Fruit fly (Drosophila melanogaster) whole organism, embryonic: ENCODE results near the gene CG12990.

ENCODE experiments used
- Ada2b ChIP-seq: fragments of 200-800 bp; sonication (Bioruptor generic); IDR thresholded peaks from 2 replicates; pipeline ENCODE4 v1.3.6; 2022; ENCODE audit warnings: missing biosample characterization, missing genetic modification characterization
- Atf3 ChIP-seq: fragments of 200-800 bp; sonication (Bioruptor generic); optimal IDR thresholded peaks from 3 replicates; lab custom pipeline; 2016; ENCODE audit warnings: missing biosample characterization, missing genetic modification characterization
- Atf6 ChIP-seq: fragments of 200-800 bp; sonication (Bioruptor generic); IDR thresholded peaks from 2 replicates; pipeline ENCODE4 v1.3.6; 2022; ENCODE audit warnings: missing biosample characterization, missing genetic modification characterization
- B-H2 ChIP-seq: fragments of 200-800 bp; sonication (Bioruptor generic); optimal IDR thresholded peaks from 2 replicates; lab custom pipeline; 2018; ENCODE audit warnings: missing biosample characterization, mild to moderate bottlenecking, missing genetic modification characterization
- BEAF-32 ChIP-seq: fragments of 200-800 bp; sonication (Bioruptor generic); optimal IDR thresholded peaks from 3 replicates; lab custom pipeline; 2017; ENCODE audit warnings: missing biosample characterization, missing genetic modification characterization, mild to moderate bottlenecking, moderate library complexity, missing genetic modification reagents
- CG12219 ChIP-seq: fragments of 200-800 bp; sonication (Bioruptor generic); optimal IDR thresholded peaks from 3 replicates; lab custom pipeline; 2018; ENCODE audit warnings: missing biosample characterization, mild to moderate bottlenecking, missing genetic modification characterization
- CG14014 ChIP-seq: fragments of 200-800 bp; sonication (Bioruptor generic); IDR thresholded peaks from 2 replicates; pipeline ENCODE4 v1.3.6; 2022; ENCODE audit warnings: missing biosample characterization, missing genetic modification characterization
- CG14667 ChIP-seq: fragments of 200-800 bp; sonication (Bioruptor generic); IDR thresholded peaks from 2 replicates; pipeline ENCODE4 v1.3.6; 2022; ENCODE audit warnings: missing biosample characterization, missing genetic modification characterization
- CG17802 ChIP-seq: fragments of 200-800 bp; sonication (Bioruptor generic); optimal IDR thresholded peaks from 2 replicates; lab custom pipeline; 2018; ENCODE audit warnings: missing biosample characterization, mild to moderate bottlenecking, missing genetic modification characterization, moderate library complexity
- CG1832 ChIP-seq: fragments of 200-800 bp; sonication (Bioruptor generic); optimal IDR thresholded peaks from 2 replicates; lab custom pipeline; 2017; ENCODE audit warnings: missing biosample characterization, mild to moderate bottlenecking, missing genetic modification characterization, inconsistent platforms
- CG31224 ChIP-seq: fragments of 200-800 bp; sonication (Bioruptor generic); IDR thresholded peaks from 2 replicates; pipeline ENCODE4 v1.3.6; 2022; ENCODE audit warnings: missing biosample characterization, missing genetic modification characterization
- CG32772 ChIP-seq: fragments of 200-800 bp; sonication (Bioruptor generic); IDR thresholded peaks from 2 replicates; pipeline ENCODE4 v1.3.6; 2022; ENCODE audit warnings: missing biosample characterization, missing genetic modification characterization
- CG3281 ChIP-seq: fragments of 200-800 bp; sonication (Bioruptor generic); optimal IDR thresholded peaks from 3 replicates; lab custom pipeline; 2017; ENCODE audit warnings: missing biosample characterization, mild to moderate bottlenecking, missing genetic modification characterization
- CG3726 ChIP-seq: fragments of 200-800 bp; sonication (Bioruptor generic); IDR thresholded peaks from 3 replicates; pipeline ENCODE4, ENCODE4 v1.3.6; 2022; ENCODE audit warnings: missing biosample characterization, missing genetic modification characterization
- CG7271 ChIP-seq: fragments of 200-800 bp; sonication (Bioruptor generic); optimal IDR thresholded peaks from 2 replicates; lab custom pipeline; 2018; ENCODE audit warnings: missing biosample characterization, mild to moderate bottlenecking, missing genetic modification characterization, moderate library complexity
- CG7372 ChIP-seq: fragments of 200-800 bp; sonication (Bioruptor generic); IDR thresholded peaks from 2 replicates; pipeline ENCODE4 v1.3.6; 2022; ENCODE audit warnings: missing biosample characterization, missing genetic modification characterization
- CG7928 ChIP-seq: fragments of 200-800 bp; sonication (Bioruptor generic); optimal IDR thresholded peaks from 2 replicates; lab custom pipeline; 2017; ENCODE audit warnings: missing biosample characterization, mild to moderate bottlenecking, missing genetic modification characterization
- CG7963 ChIP-seq: fragments of 200-800 bp; sonication (Bioruptor generic); IDR thresholded peaks from 3 replicates; pipeline ENCODE4 v1.3.6; 2022; ENCODE audit warnings: missing biosample characterization, missing genetic modification characterization; ENCODE audit not compliant: partially characterized antibody
- CG8359 ChIP-seq: fragments of 200-800 bp; sonication (Bioruptor generic); optimal IDR thresholded peaks from 2 replicates; lab custom pipeline; 2017; ENCODE audit warnings: missing biosample characterization, mild to moderate bottlenecking, missing genetic modification characterization, borderline replicate concordance
- CG9817 ChIP-seq: fragments of 200-800 bp; sonication (Bioruptor generic); optimal IDR thresholded peaks from 2 replicates; lab custom pipeline; 2018; ENCODE audit warnings: missing biosample characterization, mild to moderate bottlenecking, missing genetic modification characterization, moderate library complexity
- CTCF ChIP-seq: fragments of 200-800 bp; sonication (Bioruptor generic); optimal IDR thresholded peaks from 2 replicates; lab custom pipeline; 2017; ENCODE audit warnings: missing biosample characterization, mild to moderate bottlenecking, missing genetic modification characterization, moderate library complexity
- Drgx ChIP-seq: fragments of 200-800 bp; sonication (Bioruptor generic); IDR thresholded peaks from 2 replicates; pipeline ENCODE4 v1.3.6; 2022; ENCODE audit warnings: missing biosample characterization, missing genetic modification characterization
- H15 ChIP-seq: fragments of 200-800 bp; sonication (Bioruptor generic); IDR thresholded peaks from 3 replicates; pipeline ENCODE4 v1.3.6; 2022; ENCODE audit warnings: missing biosample characterization, missing genetic modification characterization
- HLH4C ChIP-seq: fragments of 200-800 bp; sonication (Bioruptor generic); IDR thresholded peaks from 3 replicates; pipeline ENCODE4 v1.3.6; 2022; ENCODE audit warnings: missing biosample characterization, missing genetic modification characterization; ENCODE audit not compliant: partially characterized antibody
- Mrtf ChIP-seq: fragments of 200-800 bp; sonication (Bioruptor generic); IDR thresholded peaks from 3 replicates; pipeline ENCODE4 v1.3.6; 2022; ENCODE audit warnings: missing biosample characterization, missing genetic modification characterization
- Nf-YA ChIP-seq: fragments of 200-800 bp; sonication (Bioruptor generic); IDR thresholded peaks from 2 replicates; pipeline ENCODE4 v1.3.6; 2022; ENCODE audit warnings: missing biosample characterization, missing genetic modification characterization
- Optix ChIP-seq: fragments of 200-800 bp; sonication (Bioruptor generic); IDR thresholded peaks from 3 replicates; pipeline ENCODE4 v1.3.6; 2022; ENCODE audit warnings: missing biosample characterization, missing genetic modification characterization
- Poxn ChIP-seq: fragments of 200-800 bp; sonication (Bioruptor generic); IDR thresholded peaks from 2 replicates; pipeline ENCODE4 v1.3.6; 2022; ENCODE audit warnings: missing biosample characterization, missing genetic modification characterization
- Rfx ChIP-seq: fragments of 200-800 bp; sonication (Bioruptor generic); IDR thresholded peaks from 2 replicates; pipeline ENCODE4 v1.3.6; 2022; ENCODE audit warnings: missing biosample characterization, missing genetic modification characterization
- Side ChIP-seq: fragments of 200-800 bp; sonication (Bioruptor generic); optimal IDR thresholded peaks from 2 replicates; lab custom pipeline; 2016; ENCODE audit warnings: missing biosample characterization, missing genetic modification characterization
- Six4 ChIP-seq: fragments of 200-800 bp; sonication (Bioruptor generic); optimal IDR thresholded peaks from 2 replicates; lab custom pipeline; 2016; ENCODE audit warnings: missing biosample characterization, missing genetic modification characterization
- Xbp1 ChIP-seq: fragments of 200-800 bp; sonication (Bioruptor generic); optimal IDR thresholded peaks from 3 replicates; lab custom pipeline; 2016; ENCODE audit warnings: missing biosample characterization, mild to moderate bottlenecking, missing genetic modification characterization
- al ChIP-seq: fragments of 200-800 bp; sonication (Bioruptor generic); IDR thresholded peaks from 2 replicates; pipeline ENCODE4 v1.3.6; 2022; ENCODE audit warnings: missing biosample characterization, missing genetic modification characterization
- ap ChIP-seq: fragments of 200-800 bp; sonication (Bioruptor generic); IDR thresholded peaks from 2 replicates; pipeline ENCODE4 v1.3.6; 2022; ENCODE audit warnings: missing biosample characterization, missing genetic modification characterization
- bsh ChIP-seq, 2 experiments: fragments of 200-800 bp; sonication (Bioruptor generic); optimal IDR thresholded peaks; 2 replicates each; lab custom pipeline; 2017 to 2018; ENCODE audit warnings: mild to moderate bottlenecking in 2 of 2, missing biosample characterization in 2 of 2, missing genetic modification characterization in 2 of 2, moderate library complexity in 1 of 2
- cad ChIP-seq: fragments of >200 bp; optimal IDR thresholded peaks from 2 replicates; lab custom pipeline; 2017; ENCODE audit warnings: missing biosample characterization, missing genetic modification characterization
- crol ChIP-seq: fragments of 200-800 bp; sonication (Bioruptor generic); IDR thresholded peaks from 2 replicates; pipeline ENCODE4 v1.3.6; 2022; ENCODE audit warnings: missing biosample characterization, missing genetic modification characterization
- esg ChIP-seq: fragments of 200-800 bp; sonication (Bioruptor generic); conservative IDR thresholded peaks from 2 replicates; pipeline ENCODE4 v1.3.6; 2022; ENCODE audit warnings: missing biosample characterization, missing genetic modification characterization
- gro ChIP-seq: fragments of 200-800 bp; sonication (Bioruptor generic); optimal IDR thresholded peaks from 2 replicates; lab custom pipeline; 2016; ENCODE audit warnings: missing biosample characterization, missing genetic modification characterization
- gsb-n ChIP-seq: fragments of 200-800 bp; sonication (Bioruptor generic); optimal IDR thresholded peaks from 3 replicates; lab custom pipeline; 2018; ENCODE audit warnings: missing biosample characterization, mild to moderate bottlenecking, missing genetic modification characterization
- knrl ChIP-seq: fragments of 200-800 bp; sonication (Bioruptor generic); IDR thresholded peaks from 3 replicates; pipeline ENCODE4 v1.3.6; 2022; ENCODE audit warnings: missing biosample characterization, missing genetic modification characterization; ENCODE audit not compliant: partially characterized antibody
- lmd ChIP-seq: fragments of 200-800 bp; sonication (Bioruptor generic); IDR thresholded peaks from 2 replicates; pipeline ENCODE4 v1.3.6; 2022; ENCODE audit warnings: missing biosample characterization, missing genetic modification characterization
- otp ChIP-seq: fragments of 200-800 bp; sonication (Bioruptor generic); IDR thresholded peaks from 3 replicates; pipeline ENCODE4, ENCODE4 v1.3.6; 2022; ENCODE audit warnings: missing biosample characterization, missing genetic modification characterization
- pita ChIP-seq: fragments of 200-800 bp; sonication (Bioruptor generic); optimal IDR thresholded peaks from 2 replicates; lab custom pipeline; 2017; ENCODE audit warnings: missing biosample characterization, mild to moderate bottlenecking, missing genetic modification characterization
- sc ChIP-seq, 3 experiments: fragments of >200 bp in 2 of 3; fragments of 200-800 bp in 1 of 3; sonication (Bioruptor generic) in 1 of 3; optimal IDR thresholded peaks; 2 replicates in 2 of 3; 3 replicates in 1 of 3; lab custom pipeline; 2017; ENCODE audit warnings: mild to moderate bottlenecking in 1 of 3, missing biosample characterization in 1 of 3, missing genetic modification characterization in 1 of 3, missing genetic modification reagents in 1 of 3
- schlank ChIP-seq: fragments of 200-800 bp; sonication (Bioruptor generic); optimal IDR thresholded peaks from 2 replicates; lab custom pipeline; 2018; ENCODE audit warnings: missing biosample characterization, mild to moderate bottlenecking, missing genetic modification characterization
- sd ChIP-seq: fragments of 200-800 bp; sonication (Bioruptor generic); optimal IDR thresholded peaks from 3 replicates; lab custom pipeline; 2018; ENCODE audit warnings: missing biosample characterization, mild to moderate bottlenecking, missing genetic modification characterization, moderate library complexity
- sug ChIP-seq: fragments of 200-800 bp; optimal IDR thresholded peaks from 2 replicates; lab custom pipeline; 2019; ENCODE audit warnings: missing biosample characterization, mild to moderate bottlenecking, missing genetic modification characterization, moderate library complexity
- tio ChIP-seq: fragments of 200-800 bp; sonication (Bioruptor generic); optimal IDR thresholded peaks from 2 replicates; lab custom pipeline; 2017; ENCODE audit warnings: missing biosample characterization, missing genetic modification characterization, inconsistent platforms

Gene CG12990

dm6 chrX:17702738-17703570 is 31.3 kb upstream of the CG12990 start, which contains the start of the genes CG8188 and par-6 (continued):
- TF ChIP-seq crol (GFP tag; lab: Robert Waterston, UW) (no peak), B-H2 (GFP tag; lab: Kevin White, UChicago) (peak; percentile 85), Mrtf (GFP tag; lab: Robert Waterston, UW) (peak; percentile 82), pita (no peak), CG12219 (GFP tag; lab: Kevin White, UChicago) (peak; percentile 62), sd (tag; lab: Kevin White, UChicago) (peak; percentile 41), BEAF-32 (GFP tag; lab: Kevin White, UChicago) (peak; percentile 85), CG14014 (peak; percentile 92), bsh (GFP tag; optimal IDR thresholded peaks at IDR 0.05; lab: Kevin White, UChicago) (peak; percentile 51 to 86), Poxn (GFP tag; lab: Robert Waterston, UW) (no peak; the same call in 1 of the 2 replicates), gro (GFP tag; lab: Kevin White, UChicago) (peak; percentile 89), CG31224 (GFP tag; lab: Robert Waterston, UW) (peak; percentile 84), CTCF (GFP tag; lab: Kevin White, UChicago) (peak; percentile 21), cad (GFP tag; lab: Kevin White, UChicago) (no peak), gsb-n (tag; lab: Kevin White, UChicago) (peak; percentile 75), CG7928 (GFP tag; lab: Kevin White, UChicago) (peak; percentile 86), CG8359 (GFP tag; lab: Kevin White, UChicago) (peak; percentile 57), esg (GFP tag; lab: Robert Waterston, UW) (peak; percentile 89), sc (optimal IDR thresholded peaks at IDR 0.05; lab: Kevin White, UChicago) (no peak), sc (GFP tag; optimal IDR thresholded peaks at IDR 0.05; lab: Kevin White, UChicago) (peak; percentile 53), CG3726 (GFP tag; lab: Robert Waterston, UW) (peak; percentile 77; the same call in 1 of the 3 replicates), tio (GFP tag; lab: Kevin White, UChicago) (peak; percentile 75), sug (tag; lab: Kevin White, UChicago) (peak; percentile 84), Side (GFP tag; lab: Kevin White, UChicago) (peak; percentile 82), Nf-YA (GFP tag; lab: Robert Waterston, UW) (peak; percentile 41; the same call in 1 of the 2 replicates), Rfx (peak; percentile 92), schlank (tag; lab: Kevin White, UChicago) (peak; percentile 76), ap (GFP tag; lab: Robert Waterston, UW) (peak; percentile 71), CG32772 (GFP tag; lab: Robert Waterston, UW) (peak; percentile 91), CG1832 (no peak), knrl (peak; percentile 75), CG3281 (GFP tag; lab: Kevin White, UChicago) (peak; percentile 92), CG9817 (tag; lab: Kevin White, UChicago) (peak; percentile 90), Optix (GFP tag; lab: Robert Waterston, UW) (peak; percentile 92), H15 (GFP tag; lab: Robert Waterston, UW) (peak; percentile 77), CG14667 (GFP tag; lab: Robert Waterston, UW) (peak; percentile 82), Xbp1 (GFP tag; lab: Kevin White, UChicago) (peak; percentile 93), CG17802 (peak; percentile 62), al (peak; percentile 85), Atf3 (GFP tag; lab: Kevin White, UChicago) (peak; percentile 85), Drgx (peak; percentile 76), CG7372 (GFP tag; lab: Robert Waterston, UW) (peak; percentile 84), CG7963 (GFP tag; lab: Robert Waterston, UW) (no peak), lmd (GFP tag; lab: Robert Waterston, UW) (peak; percentile 91), otp (peak; percentile 79), Six4 (GFP tag; lab: Kevin White, UChicago) (peak; percentile 75), Ada2b (GFP tag; lab: Robert Waterston, UW) (peak; percentile 87), HLH4C (GFP tag; lab: Robert Waterston, UW) (peak; percentile 67; the same call in 1 of the 3 replicates), CG7271 (tag; lab: Kevin White, UChicago) (peak; percentile 31), Atf6 (GFP tag; lab: Robert Waterston, UW) (peak; percentile 87)
